Worm (Caenorhabditis elegans): ENCODE data around the gene thn-4.

DNA sequence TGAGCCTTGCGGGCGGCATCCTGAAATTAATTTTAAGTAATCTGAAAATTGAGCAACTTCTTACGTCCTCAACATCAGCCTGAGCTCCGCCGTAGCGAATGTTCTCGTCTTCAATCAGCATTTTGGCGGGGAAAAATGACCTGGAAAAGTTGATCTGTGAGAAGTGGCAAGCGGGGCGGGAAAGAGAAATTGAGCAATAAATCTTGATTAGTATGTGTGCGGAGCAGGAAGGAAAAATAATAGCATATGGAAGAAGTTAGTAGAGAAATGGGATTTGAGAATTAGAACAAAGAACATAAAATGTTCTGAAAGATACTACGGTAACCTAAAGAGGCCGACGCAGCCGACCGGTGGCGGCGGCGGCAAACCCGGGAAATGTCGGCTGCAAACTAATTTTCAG lies 36.3 kb downstream of the thn-4 start, which contains the start of gene tni-3:
- TF ChIP-seq flt-1 (GFP tag; IDR thresholded peaks at IDR 0.05) (no peak), cog-1 (tag; optimal IDR thresholded peaks at IDR 0.05) (no peak), med-1 (GFP tag; optimal IDR thresholded peaks at IDR 0.05; ENCODE audit: insufficient read depth) (no peak)

Data from whole organism, midembryonic.